Fruit fly (Drosophila melanogaster) whole organism, embryonic: ENCODE measurements around the gene att-ORFB.

Experiments used
- Aef1 ChIP-seq: fragments of 200-800 bp; sonication (Bioruptor generic); IDR thresholded peaks from 3 replicates; pipeline ENCODE4 v1.3.6; 2022; ENCODE audit warnings: missing biosample characterization, missing genetic modification characterization
- Antp ChIP-seq: fragments of 200-800 bp; sonication (Bioruptor generic); optimal IDR thresholded peaks from 3 replicates; lab custom pipeline; 2016; ENCODE audit warnings: missing biosample characterization, missing genetic modification characterization
- B-H1 ChIP-seq: fragments of 200-800 bp; sonication (Bioruptor generic); IDR thresholded peaks from 3 replicates; pipeline ENCODE4 v1.3.6; 2022; ENCODE audit warnings: missing biosample characterization, missing genetic modification characterization
- CG10267 ChIP-seq: fragments of 200-800 bp; sonication (Bioruptor generic); optimal IDR thresholded peaks from 2 replicates; lab custom pipeline; 2018; ENCODE audit warnings: missing biosample characterization, mild to moderate bottlenecking, missing genetic modification characterization, moderate library complexity
- CG10979 ChIP-seq: fragments of 200-800 bp; sonication (Bioruptor generic); optimal IDR thresholded peaks from 2 replicates; lab custom pipeline; 2018; ENCODE audit warnings: missing biosample characterization, mild to moderate bottlenecking, missing genetic modification characterization, moderate library complexity
- CG1233 ChIP-seq: fragments of 200-800 bp; sonication (Bioruptor generic); optimal IDR thresholded peaks from 4 replicates; lab custom pipeline; 2018; ENCODE audit warnings: missing biosample characterization, mild to moderate bottlenecking, missing genetic modification characterization
- CG12744 ChIP-seq: fragments of 200-800 bp; sonication (Bioruptor generic); optimal IDR thresholded peaks from 2 replicates; lab custom pipeline; 2016; ENCODE audit warnings: missing biosample characterization, missing genetic modification characterization
- CG13287 ChIP-seq: fragments of 200-800 bp; sonication (Bioruptor generic); IDR thresholded peaks from 2 replicates; pipeline ENCODE4 v1.3.6; 2022; ENCODE audit warnings: missing biosample characterization, missing genetic modification characterization; ENCODE audit not compliant: partially characterized antibody
- CG13775 ChIP-seq: fragments of 200-800 bp; sonication (Bioruptor generic); optimal IDR thresholded peaks from 3 replicates; lab custom pipeline; 2017; ENCODE audit warnings: missing biosample characterization, mild to moderate bottlenecking, missing genetic modification characterization
- CG14441 ChIP-seq: fragments of 200-800 bp; sonication (Bioruptor generic); IDR thresholded peaks from 2 replicates; pipeline ENCODE4 v1.3.6; 2022; ENCODE audit warnings: missing biosample characterization, missing genetic modification characterization
- CG1603 ChIP-seq: fragments of 200-800 bp; sonication (Bioruptor generic); optimal IDR thresholded peaks from 2 replicates; lab custom pipeline; 2019; ENCODE audit warnings: missing biosample characterization, mild to moderate bottlenecking, missing genetic modification characterization, moderate library complexity
- CG17328 ChIP-seq: fragments of 200-800 bp; sonication (Bioruptor generic); IDR thresholded peaks from 2 replicates; pipeline ENCODE4 v1.3.6; 2022; ENCODE audit warnings: missing biosample characterization, missing genetic modification characterization
- CG17385 ChIP-seq: fragments of 200-800 bp; sonication (Bioruptor generic); optimal IDR thresholded peaks from 3 replicates; lab custom pipeline; 2018; ENCODE audit warnings: missing biosample characterization, mild to moderate bottlenecking, missing genetic modification characterization
- CG17612 ChIP-seq: fragments of 200-800 bp; sonication (Bioruptor generic); IDR thresholded peaks from 2 replicates; pipeline ENCODE4 v1.3.6; 2022; ENCODE audit warnings: missing biosample characterization, missing genetic modification characterization
- CG18764 ChIP-seq: fragments of 200-800 bp; sonication (Bioruptor generic); optimal IDR thresholded peaks from 3 replicates; lab custom pipeline; 2016; ENCODE audit warnings: missing biosample characterization, missing genetic modification characterization
- CG2120 ChIP-seq: fragments of 200-800 bp; sonication (Bioruptor generic); optimal IDR thresholded peaks from 3 replicates; lab custom pipeline; 2016; ENCODE audit warnings: missing biosample characterization, missing genetic modification characterization
- CG3163 ChIP-seq: fragments of 200-800 bp; sonication (Bioruptor generic); optimal IDR thresholded peaks from 3 replicates; lab custom pipeline; 2016; ENCODE audit warnings: missing biosample characterization, missing genetic modification characterization
- CG3847 ChIP-seq: fragments of 200-800 bp; sonication (Bioruptor generic); IDR thresholded peaks from 2 replicates; pipeline ENCODE4 v1.3.6; 2022; ENCODE audit warnings: missing biosample characterization, missing genetic modification characterization
- CG4360 ChIP-seq: fragments of 200-800 bp; sonication (Bioruptor generic); IDR thresholded peaks from 2 replicates; pipeline ENCODE4 v1.3.6; 2022; ENCODE audit warnings: missing biosample characterization, missing genetic modification characterization
- CG5245 ChIP-seq: fragments of 200-800 bp; sonication (Bioruptor generic); optimal IDR thresholded peaks from 3 replicates; lab custom pipeline; 2016; ENCODE audit warnings: missing biosample characterization, missing genetic modification characterization
- CG6254 ChIP-seq: fragments of 200-800 bp; sonication (Bioruptor generic); optimal IDR thresholded peaks from 3 replicates; lab custom pipeline; 2017; ENCODE audit warnings: mild to moderate bottlenecking, missing biosample characterization, missing genetic modification reagents, missing genetic modification characterization
- CG6689 ChIP-seq: fragments of 200-800 bp; sonication (Bioruptor generic); IDR thresholded peaks from 2 replicates; pipeline ENCODE4 v1.3.6; 2022; ENCODE audit warnings: missing biosample characterization, missing genetic modification characterization
- CG7987 ChIP-seq: fragments of 200-800 bp; sonication (Bioruptor generic); optimal IDR thresholded peaks from 2 replicates; lab custom pipeline; 2018; ENCODE audit warnings: missing biosample characterization, mild to moderate bottlenecking, missing genetic modification characterization, moderate library complexity
- CG9609 ChIP-seq: fragments of 200-800 bp; sonication (Bioruptor generic); optimal IDR thresholded peaks from 3 replicates; lab custom pipeline; 2016; ENCODE audit warnings: missing biosample characterization, missing genetic modification characterization
- Dp ChIP-seq: fragments of 200-800 bp; sonication (Bioruptor generic); optimal IDR thresholded peaks from 2 replicates; lab custom pipeline; 2018; ENCODE audit warnings: missing biosample characterization, mild to moderate bottlenecking, missing genetic modification characterization, moderate library complexity
- E2f2 ChIP-seq: fragments of 200-800 bp; sonication (Bioruptor generic); IDR thresholded peaks from 2 replicates; pipeline ENCODE4 v1.3.6; 2022; ENCODE audit warnings: missing biosample characterization, missing genetic modification characterization
- HLH54F ChIP-seq: fragments of 200-800 bp; sonication (Bioruptor generic); optimal IDR thresholded peaks from 3 replicates; lab custom pipeline; 2016; ENCODE audit warnings: missing biosample characterization, missing genetic modification characterization
- Hand ChIP-seq: fragments of 200-800 bp; sonication (Bioruptor generic); optimal IDR thresholded peaks from 2 replicates; lab custom pipeline; 2017; ENCODE audit warnings: mild to moderate bottlenecking, missing biosample characterization, missing genetic modification reagents, missing genetic modification characterization
- Lim3 ChIP-seq: fragments of 200-800 bp; sonication (Bioruptor generic); IDR thresholded peaks from 2 replicates; pipeline ENCODE4 v1.3.6; 2022; ENCODE audit warnings: missing biosample characterization, missing genetic modification characterization
- NfI ChIP-seq: fragments of 200-800 bp; sonication (Bioruptor generic); optimal IDR thresholded peaks from 3 replicates; lab custom pipeline; 2018; ENCODE audit warnings: missing biosample characterization, mild to moderate bottlenecking, missing genetic modification characterization, moderate library complexity
- Pdp1 ChIP-seq, 2 experiments: fragments of 200-800 bp; sonication (Bioruptor generic); optimal IDR thresholded peaks; 3 replicates each; lab custom pipeline; 2016; ENCODE audit warnings: missing biosample characterization in 2 of 2, missing genetic modification characterization in 2 of 2, mild to moderate bottlenecking in 1 of 2, moderate library complexity in 1 of 2
- Taf1 ChIP-seq: fragments of 200-800 bp; sonication (Bioruptor generic); IDR thresholded peaks from 2 replicates; pipeline ENCODE4 v1.3.6; 2022; ENCODE audit warnings: missing biosample characterization, missing genetic modification characterization
- az2 ChIP-seq: fragments of 200-800 bp; sonication (Bioruptor generic); optimal IDR thresholded peaks from 3 replicates; lab custom pipeline; 2016; ENCODE audit warnings: missing biosample characterization, missing genetic modification characterization
- bab2 ChIP-seq: fragments of 200-800 bp; sonication (Bioruptor generic); optimal IDR thresholded peaks from 2 replicates; lab custom pipeline; 2016; ENCODE audit warnings: missing biosample characterization, missing genetic modification characterization
- cad ChIP-seq: fragments of >200 bp; optimal IDR thresholded peaks from 2 replicates; lab custom pipeline; 2017; ENCODE audit warnings: missing biosample characterization, missing genetic modification characterization
- cas ChIP-seq: fragments of 200-800 bp; sonication (Bioruptor generic); IDR thresholded peaks from 2 replicates; pipeline ENCODE4 v1.3.6; 2022; ENCODE audit warnings: missing biosample characterization, missing genetic modification characterization
- danr ChIP-seq: fragments of 200-800 bp; sonication (Bioruptor generic); IDR thresholded peaks from 2 replicates; pipeline ENCODE4 v1.3.6; 2022; ENCODE audit warnings: missing biosample characterization, missing genetic modification characterization
- dysf ChIP-seq: fragments of 200-800 bp; sonication (Bioruptor generic); IDR thresholded peaks from 3 replicates; pipeline ENCODE4 v1.3.6; 2022; ENCODE audit warnings: missing biosample characterization, missing genetic modification characterization
- gem ChIP-seq: fragments of 200-800 bp; sonication (Bioruptor generic); optimal IDR thresholded peaks from 2 replicates; lab custom pipeline; 2019; ENCODE audit warnings: missing biosample characterization, mild to moderate bottlenecking, missing genetic modification characterization, moderate library complexity
- gro ChIP-seq: fragments of 200-800 bp; sonication (Bioruptor generic); optimal IDR thresholded peaks from 2 replicates; lab custom pipeline; 2016; ENCODE audit warnings: missing biosample characterization, missing genetic modification characterization
- jing ChIP-seq: fragments of 200-800 bp; sonication (Bioruptor generic); optimal IDR thresholded peaks from 2 replicates; lab custom pipeline; 2018; ENCODE audit warnings: missing biosample characterization, mild to moderate bottlenecking, missing genetic modification characterization
- knrl ChIP-seq: fragments of 200-800 bp; sonication (Bioruptor generic); IDR thresholded peaks from 3 replicates; pipeline ENCODE4 v1.3.6; 2022; ENCODE audit warnings: missing biosample characterization, missing genetic modification characterization; ENCODE audit not compliant: partially characterized antibody
- pan ChIP-seq, 4 experiments: fragments of >200 bp in 3 of 4; fragments of 200-800 bp in 1 of 4; sonication (Bioruptor generic) in 1 of 4; optimal IDR thresholded peaks in 3 of 4; IDR thresholded peaks in 1 of 4; 2 replicates each; pipeline versions ENCODE4 v1.3.6 to Lab custom; 2017 to 2022; ENCODE audit warnings: missing biosample characterization in 2 of 4, missing genetic modification characterization in 2 of 4, mixed read lengths in 1 of 4
- peb ChIP-seq: fragments of 200-800 bp; sonication (Bioruptor generic); IDR thresholded peaks from 2 replicates; pipeline ENCODE4 v1.3.6; 2022; ENCODE audit warnings: missing biosample characterization, missing genetic modification characterization
- sens ChIP-seq: fragments of 200-800 bp; sonication (Bioruptor generic); peaks from one replicate; lab custom pipeline; 2016; ENCODE audit warnings: missing biosample characterization, missing genetic modification characterization
- sr ChIP-seq: fragments of 200-800 bp; sonication (Bioruptor generic); IDR thresholded peaks from 3 replicates; pipeline ENCODE4 v1.3.6; 2022; ENCODE audit warnings: missing biosample characterization, missing genetic modification characterization
- zfh2 ChIP-seq: fragments of 200-800 bp; sonication (Bioruptor generic); optimal IDR thresholded peaks from 2 replicates; lab custom pipeline; 2016; ENCODE audit warnings: missing biosample characterization, missing genetic modification characterization

Gene att-ORFB

DNA sequence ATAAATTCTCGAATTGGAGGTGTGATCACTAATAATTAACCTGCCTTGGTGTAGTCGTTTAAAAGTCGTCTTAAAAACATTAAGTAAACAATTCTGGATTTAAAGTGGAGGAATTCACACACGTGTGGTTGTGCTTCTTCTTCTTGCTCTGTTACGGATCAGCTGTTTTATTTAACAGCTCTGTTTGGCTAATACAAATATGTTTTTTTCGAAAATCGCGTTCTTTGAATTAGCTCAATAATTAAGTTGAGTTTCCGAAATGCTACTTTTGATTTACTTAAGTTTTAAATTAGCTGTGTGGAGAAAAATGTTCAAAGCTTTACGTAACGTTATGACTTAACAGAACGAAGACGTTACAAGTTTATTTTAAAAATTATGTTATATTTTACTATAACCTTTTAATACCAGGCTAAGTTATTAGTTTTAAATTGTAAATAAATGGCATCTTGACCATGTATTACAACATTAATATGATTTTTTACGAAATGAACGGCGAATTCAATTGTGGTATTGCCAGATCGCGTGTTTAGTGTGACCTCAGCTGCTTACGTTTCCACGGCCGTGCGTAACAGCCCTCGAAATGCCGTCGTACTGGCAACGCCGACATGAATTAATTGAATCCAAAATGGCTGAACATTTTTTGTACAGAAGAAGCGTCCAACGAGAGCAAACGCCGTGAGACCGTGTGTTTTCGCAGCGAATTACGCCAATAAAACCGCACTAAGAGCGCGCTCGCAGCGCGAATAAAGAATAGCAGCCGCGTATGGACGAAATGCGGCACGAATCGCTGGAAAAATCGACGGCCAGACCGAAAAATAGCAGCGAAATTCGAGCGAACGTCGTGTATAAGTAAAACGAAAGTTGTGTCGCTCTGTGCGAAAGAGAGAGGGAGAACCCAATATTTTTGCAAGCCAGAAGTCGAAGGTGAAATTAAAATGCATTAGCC is 38.6 kb upstream of the att-ORFB start, which contains the start of the genes Pus1 and bon (continued):
- peak in 1 of 2 experiments; percentile 87 for TF ChIP-seq Pdp1 (GFP tag; optimal IDR thresholded peaks at IDR 0.05; lab: Kevin White, UChicago)

dm6 chr3R:20588480-20588785 is 34.2 kb upstream of the att-ORFB start, which contains the start of gene Srp72:
TSS of gene Srp72 (plus strand) at chr3R:20588711.
- TF ChIP-seq cad (GFP tag; lab: Kevin White, UChicago): no peak
- peak; percentile 31 for TF ChIP-seq NfI (GFP tag; lab: Kevin White, UChicago)
- no peak for TF ChIP-seq CG12744 (GFP tag; lab: Kevin White, UChicago)
- no peak for TF ChIP-seq pan (optimal IDR thresholded peaks at IDR 0.05; lab: Kevin White, UChicago)
- peak in 1 of 2 experiments; percentile 65 for TF ChIP-seq pan (GFP tag; optimal IDR thresholded peaks at IDR 0.05 in 1 of 2, IDR thresholded peaks at IDR 0.05 in 1 of 2)
- TF ChIP-seq CG18764: peak; percentile 53
- 0 out of 3 replicates have a peak, but pooled peaks have one; percentile 14 for TF ChIP-seq Aef1 (GFP tag; lab: Robert Waterston, UW)
- peak; percentile 62 for TF ChIP-seq CG3847
- TF ChIP-seq CG17385: peak; percentile 42
- no peak for TF ChIP-seq Hand (GFP tag; lab: Kevin White, UChicago)
- no peak for TF ChIP-seq knrl
- no peak for TF ChIP-seq CG6254
- peak; percentile 25; the same call in 2 of the 3 replicates for TF ChIP-seq B-H1
- TF ChIP-seq CG9609 (GFP tag; lab: Kevin White, UChicago): no peak
- TF ChIP-seq CG17612 (GFP tag; lab: Robert Waterston, UW): no peak
- peak; percentile 47; the same call in 1 of the 2 replicates for TF ChIP-seq CG14441 (GFP tag; lab: Robert Waterston, UW)
- TF ChIP-seq CG17328 (GFP tag; lab: Robert Waterston, UW): peak; percentile 57; the same call in 1 of the 2 replicates
- peak; percentile 59 for TF ChIP-seq E2f2
- no peak for TF ChIP-seq dysf (GFP tag; lab: Robert Waterston, UW)
- TF ChIP-seq Dp (GFP tag; lab: Kevin White, UChicago): peak; percentile 10
- no peak for TF ChIP-seq CG4360
- TF ChIP-seq az2: peak; percentile 36
- TF ChIP-seq cas: no peak
- peak; percentile 56 for TF ChIP-seq CG13775 (GFP tag; lab: Kevin White, UChicago)
- peak; percentile 26 for TF ChIP-seq CG1233 (GFP tag; lab: Kevin White, UChicago)
- no peak for TF ChIP-seq CG1603 (tag; lab: Kevin White, UChicago)
- no peak for TF ChIP-seq Taf1 (GFP tag; lab: Robert Waterston, UW)
- TF ChIP-seq danr (GFP tag; lab: Robert Waterston, UW): no peak
- peak; percentile 74 for TF ChIP-seq CG10267 (tag; lab: Kevin White, UChicago)
- peak; percentile 50 for TF ChIP-seq CG6689 (GFP tag; lab: Robert Waterston, UW)
- peak; percentile 73 for TF ChIP-seq gem (tag; lab: Kevin White, UChicago)
- TF ChIP-seq peb: no peak
- TF ChIP-seq CG13287 (GFP tag; lab: Robert Waterston, UW): no peak
- peak; percentile 11 for TF ChIP-seq CG10979 (tag; lab: Kevin White, UChicago)
- TF ChIP-seq CG3163: no peak
- peak; percentile 51 for TF ChIP-seq CG2120 (GFP tag; lab: Kevin White, UChicago)
- peak; percentile 20 for TF ChIP-seq bab2 (GFP tag; lab: Kevin White, UChicago)
- peak; percentile 82 for TF ChIP-seq sens (GFP tag; lab: Kevin White, UChicago)
- TF ChIP-seq gro: no peak
- TF ChIP-seq HLH54F: peak; percentile 2
- TF ChIP-seq CG7987 (GFP tag; lab: Kevin White, UChicago): no peak
- TF ChIP-seq zfh2 (GFP tag; lab: Kevin White, UChicago): peak; percentile 1
- peak; percentile 34 for TF ChIP-seq CG5245 (GFP tag; lab: Kevin White, UChicago)
- TF ChIP-seq jing: no peak
- no peak for TF ChIP-seq sr (GFP tag; lab: Robert Waterston, UW)
- no peak for TF ChIP-seq Antp (GFP tag; lab: Kevin White, UChicago)
- TF ChIP-seq Lim3 (GFP tag; lab: Robert Waterston, UW): no peak
